Worm (Caenorhabditis elegans): ENCODE results near the gene ZK686.1.

ZK686.1 gene

DNA sequence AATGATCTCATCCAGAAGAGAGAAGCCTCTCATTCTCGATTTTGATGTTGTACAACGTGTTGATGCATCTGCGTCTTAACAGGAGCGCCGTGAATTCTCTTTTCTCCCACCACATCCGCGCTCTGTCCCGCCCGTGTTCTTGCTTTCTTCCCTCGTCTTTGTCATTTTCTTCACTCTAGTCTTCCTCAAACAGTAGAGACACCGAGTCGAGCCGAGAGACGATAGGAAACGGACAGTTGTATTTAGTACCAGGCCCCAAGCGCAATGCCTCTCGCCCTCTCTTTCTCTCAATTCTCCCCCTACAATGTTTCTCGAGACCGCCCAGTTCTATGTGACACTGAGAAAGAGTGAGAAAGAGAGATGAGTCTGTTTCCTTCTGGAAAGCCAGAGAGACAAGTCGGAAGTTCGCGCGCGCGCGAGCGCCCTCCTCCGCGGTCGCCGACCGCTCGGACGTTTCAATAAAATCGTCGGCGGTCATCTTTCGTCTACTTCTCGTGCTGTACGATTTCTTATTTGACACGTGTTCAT, 43.3 kb upstream of the ZK686.1 start, which contains the start of gene ZK112.4 (continued):
- TF ChIP-seq elt-2 (tag; optimal IDR thresholded peaks at IDR 0.05), result no peak
- peak; percentile 80 for TF ChIP-seq pha-4 (tag; optimal IDR thresholded peaks at IDR 0.05)
- peak; percentile 18 for TF ChIP-seq nhr-25 (tag; optimal IDR thresholded peaks at IDR 0.05)
- peak; percentile 48 for TF ChIP-seq ceh-28 (tag; optimal IDR thresholded peaks at IDR 0.05)
- TF ChIP-seq tbx-2 (tag; optimal IDR thresholded peaks at IDR 0.05), result no peak
- no peak for TF ChIP-seq skn-1 (tag; optimal IDR thresholded peaks at IDR 0.05)
- no peak for TF ChIP-seq zag-1 (tag; optimal IDR thresholded peaks at IDR 0.05)
- peak; percentile 55 for TF ChIP-seq unc-62 (GFP tag; optimal IDR thresholded peaks at IDR 0.05)
- TF ChIP-seq nhr-28 (tag; optimal IDR thresholded peaks at IDR 0.05), result no peak
- peak; percentile 83 for TF ChIP-seq nhr-23 (tag; optimal IDR thresholded peaks at IDR 0.05)
- no peak for TF ChIP-seq ZK546.5 (tag; optimal IDR thresholded peaks at IDR 0.05)
- no peak for TF ChIP-seq mml-1 (tag; optimal IDR thresholded peaks at IDR 0.05)
- no peak for TF ChIP-seq elt-1 (tag; optimal IDR thresholded peaks at IDR 0.05)
- TF ChIP-seq nhr-67 (tag; optimal IDR thresholded peaks at IDR 0.05), result no peak
- peak; percentile 81 for TF ChIP-seq ama-1 (optimal IDR thresholded peaks at IDR 0.05)
- peak; percentile 83 for TF ChIP-seq nfya-1 (tag; optimal IDR thresholded peaks at IDR 0.05; ENCODE audit: insufficient read depth)
- TF ChIP-seq aly-2 (tag; optimal IDR thresholded peaks at IDR 0.05), result no peak

DNA sequence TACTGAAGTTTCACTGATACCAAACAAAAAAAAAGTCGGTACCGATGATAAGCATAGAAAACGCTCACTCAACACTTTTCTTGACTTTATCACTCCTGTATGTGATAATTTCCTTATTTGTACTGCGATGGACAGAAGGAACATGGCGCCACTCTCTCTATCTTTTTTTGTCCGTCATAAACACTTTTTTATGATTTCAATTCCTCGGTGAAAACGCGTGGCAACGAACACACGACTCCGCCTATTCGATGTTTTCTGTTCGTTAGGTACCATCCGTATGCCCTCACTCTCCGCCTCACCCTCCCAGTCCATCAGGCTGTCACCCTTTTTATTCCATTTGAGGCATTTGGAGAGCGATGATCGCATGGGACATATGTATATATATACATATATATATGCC, 42.6 kb upstream of the ZK686.1 start:
- TF ChIP-seq jun-1 (tag; optimal IDR thresholded peaks at IDR 0.05), result peak; percentile 35
- no peak for TF ChIP-seq mml-1 (tag; optimal IDR thresholded peaks at IDR 0.05)
- TF ChIP-seq pha-4 (tag; optimal IDR thresholded peaks at IDR 0.05), result peak; percentile 6
- TF ChIP-seq sea-2 (GFP tag; optimal IDR thresholded peaks at IDR 0.05), result no peak
- peak; percentile 76 for TF ChIP-seq pqm-1 (tag; optimal IDR thresholded peaks at IDR 0.05)
- TF ChIP-seq elt-2 (tag; optimal IDR thresholded peaks at IDR 0.05), result peak; percentile 87
- TF ChIP-seq nhr-43 (tag; optimal IDR thresholded peaks at IDR 0.05; ENCODE audit: poor library complexity, severe bottlenecking), result no peak
- no peak for TF ChIP-seq nhr-237 (tag; optimal IDR thresholded peaks at IDR 0.05)
- TF ChIP-seq nhr-12 (tag; optimal IDR thresholded peaks at IDR 0.05), result no peak
- TF ChIP-seq ama-1 (optimal IDR thresholded peaks at IDR 0.05), result peak; percentile 73
- no peak for TF ChIP-seq fkh-10 (GFP tag; optimal IDR thresholded peaks at IDR 0.05)

DNA sequence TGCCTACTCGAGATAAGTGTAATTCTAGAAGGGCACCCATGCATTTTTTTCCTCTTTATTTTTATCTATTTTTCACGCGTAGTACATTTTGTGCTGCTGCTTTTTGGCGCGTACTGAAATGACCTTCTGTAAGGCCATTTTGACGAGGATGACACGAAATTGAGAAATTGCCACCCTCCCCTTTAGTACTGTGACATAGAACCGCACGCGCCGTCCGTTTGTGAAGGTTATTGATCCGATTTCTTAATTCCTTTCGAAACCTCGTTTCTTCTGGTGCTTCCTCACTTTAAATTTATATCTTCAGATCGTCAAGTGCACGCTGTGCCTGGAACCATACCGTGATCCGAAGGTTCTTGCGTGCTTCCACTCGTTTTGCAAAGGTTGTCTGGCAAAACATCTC, 41.8 kb upstream of the ZK686.1 start:
- TF ChIP-seq nhr-25 (tag; optimal IDR thresholded peaks at IDR 0.05) (peak; percentile 70), nhr-67 (tag; optimal IDR thresholded peaks at IDR 0.05) (no peak)

DNA sequence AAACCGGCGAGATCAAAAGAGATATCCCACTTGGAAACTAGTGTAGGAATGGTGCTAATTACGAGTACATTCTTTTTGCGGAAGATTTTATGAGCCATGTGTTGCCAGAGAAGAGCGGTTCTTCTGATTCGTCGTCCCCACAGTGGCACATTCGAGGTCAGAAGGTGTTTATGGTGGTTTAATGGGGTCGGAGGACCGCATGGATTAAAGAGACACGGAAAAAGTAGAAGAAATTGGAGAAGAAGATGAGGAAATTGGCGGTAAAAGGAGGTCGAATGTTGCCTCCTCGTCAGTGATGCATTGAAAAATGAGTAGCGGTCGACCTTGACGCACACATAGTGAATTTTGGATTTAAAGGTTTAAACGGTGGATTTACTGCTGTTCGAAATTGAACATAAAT, 39.4 kb upstream of the ZK686.1 start:
- TF ChIP-seq nhr-25 (tag; optimal IDR thresholded peaks at IDR 0.05) (peak; percentile 48), egl-5 (tag; optimal IDR thresholded peaks at IDR 0.05) (peak; percentile 60), lsy-12 (tag; optimal IDR thresholded peaks at IDR 0.05) (no peak), tbx-2 (tag; optimal IDR thresholded peaks at IDR 0.05) (no peak)

DNA sequence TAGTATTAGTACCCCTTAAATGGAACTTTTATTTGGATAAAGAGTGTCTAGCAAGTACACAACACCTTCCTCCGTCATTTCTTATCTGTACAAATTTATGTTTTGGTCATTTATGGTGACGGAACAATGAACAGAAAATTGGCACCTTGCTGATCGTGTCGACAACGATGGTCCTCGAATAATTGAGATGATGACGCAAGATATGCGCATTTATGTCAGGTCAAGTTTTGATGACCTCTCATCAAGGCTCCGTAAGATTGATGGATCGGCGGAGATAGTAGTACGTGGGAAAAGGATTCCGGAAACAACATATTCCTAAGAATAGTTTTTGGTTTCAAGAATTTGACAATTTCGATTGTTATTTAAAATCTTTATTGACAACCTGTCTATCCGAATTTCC, 38.8 kb upstream of the ZK686.1 start:
- TF ChIP-seq ceh-16 (tag; optimal IDR thresholded peaks at IDR 0.05) (no peak), nhr-43 (tag; optimal IDR thresholded peaks at IDR 0.05; ENCODE audit: poor library complexity, severe bottlenecking) (peak; percentile 25), nhr-11 (tag; optimal IDR thresholded peaks at IDR 0.05) (no peak), nhr-237 (tag; optimal IDR thresholded peaks at IDR 0.05) (no peak), egl-27 (tag; optimal IDR thresholded peaks at IDR 0.05) (no peak), lin-39 (tag; optimal IDR thresholded peaks at IDR 0.05) (no peak)

DNA sequence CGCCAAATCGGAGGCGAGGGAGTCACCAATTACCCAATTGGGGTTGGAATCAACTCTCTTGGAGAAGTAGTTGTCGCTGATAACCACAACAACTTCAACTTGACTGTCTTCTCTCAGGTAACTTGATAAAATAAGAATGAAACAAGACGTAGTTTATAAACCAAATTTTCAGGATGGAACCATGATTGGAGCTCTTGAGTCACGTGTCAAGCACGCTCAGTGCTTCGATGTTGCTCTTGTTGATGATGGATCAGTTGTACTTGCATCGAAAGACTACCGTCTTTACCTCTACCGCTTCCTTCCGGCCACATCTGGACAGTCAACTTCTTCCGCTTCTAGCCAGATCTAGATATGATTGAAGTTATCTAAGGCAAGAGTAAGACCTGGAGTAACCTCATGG, 36.9 kb upstream of the ZK686.1 start:
- TF ChIP-seq lin-15B (tag; optimal IDR thresholded peaks at IDR 0.05), result no peak
- TF ChIP-seq ZK546.5 (tag; optimal IDR thresholded peaks at IDR 0.05), result no peak

DNA sequence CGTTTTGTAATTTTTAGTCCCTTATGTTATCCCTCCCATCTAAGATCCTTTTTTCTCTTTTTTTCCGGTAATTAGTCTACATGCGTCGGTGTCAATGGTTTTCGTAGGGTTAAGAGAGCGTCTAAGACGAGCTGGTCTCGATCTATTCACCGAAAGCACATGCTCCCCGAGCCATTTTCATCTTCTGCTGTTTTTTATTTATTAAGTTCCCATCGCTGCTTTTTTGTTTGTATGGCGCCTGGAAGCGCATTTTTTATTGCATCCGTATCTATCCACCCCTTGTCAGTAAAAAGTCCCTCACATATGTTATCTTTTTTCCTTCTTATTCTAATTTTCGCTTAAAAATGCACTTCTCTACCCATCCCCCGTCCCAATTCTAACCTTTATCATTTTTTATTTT, 36.1 kb upstream of the ZK686.1 start:
- TF ChIP-seq unc-39 (tag; optimal IDR thresholded peaks at IDR 0.05), result no peak
